Fruit fly (Drosophila melanogaster): ENCODE measurements around the gene CG6154.

Gene CG6154

dm6 chr3R:26235034-26235433 lies 27.4 kb upstream of the CG6154 start (continued):
- TF ChIP-seq tio (GFP tag; optimal IDR thresholded peaks at IDR 0.05): peak; percentile 52
- TF ChIP-seq CG10565 (GFP tag; optimal IDR thresholded peaks at IDR 0.05): no peak
- TF ChIP-seq salm (tag; optimal IDR thresholded peaks at IDR 0.05): no peak
- TF ChIP-seq E2f2 (GFP tag; IDR thresholded peaks at IDR 0.05): no peak
- no peak for TF ChIP-seq psq (GFP tag; optimal IDR thresholded peaks at IDR 0.05)
- peak; percentile 52 for TF ChIP-seq Ets65A (GFP tag)
- peak; percentile 34 for TF ChIP-seq HHEX (GFP tag; optimal IDR thresholded peaks at IDR 0.05)
- TF ChIP-seq sima (GFP tag; optimal IDR thresholded peaks at IDR 0.05): no peak
- TF ChIP-seq sim (GFP tag; IDR thresholded peaks at IDR 0.05): no peak
- peak; percentile 54 for TF ChIP-seq Blimp-1 (GFP tag; optimal IDR thresholded peaks at IDR 0.05)
- TF ChIP-seq CG17361 (GFP tag; IDR thresholded peaks at IDR 0.05): 0 out of 3 replicates have a peak, but pooled peaks have one; percentile 31
- TF ChIP-seq peb (GFP tag; IDR thresholded peaks at IDR 0.05): no peak
- TF ChIP-seq Lpt (GFP tag; optimal IDR thresholded peaks at IDR 0.05): no peak
- no peak for TF ChIP-seq CG30020 (tag; optimal IDR thresholded peaks at IDR 0.05)
- TF ChIP-seq tin (GFP tag; optimal IDR thresholded peaks at IDR 0.05): peak; percentile 19
- no peak for TF ChIP-seq CG31224 (GFP tag; IDR thresholded peaks at IDR 0.05)
- peak; percentile 17 for TF ChIP-seq CG8388 (GFP tag; optimal IDR thresholded peaks at IDR 0.05)
- peak; percentile 30; the same call in 1 of the 2 replicates for TF ChIP-seq CG14667 (GFP tag; IDR thresholded peaks at IDR 0.05)
- TF ChIP-seq kay (GFP tag; optimal IDR thresholded peaks at IDR 0.05): no peak
- TF ChIP-seq btn (GFP tag; optimal IDR thresholded peaks at IDR 0.05): no peak
- TF ChIP-seq hth (optimal IDR thresholded peaks at IDR 0.05): no peak
- TF ChIP-seq sob (GFP tag; IDR thresholded peaks at IDR 0.05): 0 out of 2 replicates have a peak, but pooled peaks have one; percentile 40
- TF ChIP-seq sc (optimal IDR thresholded peaks at IDR 0.05): no peak
- no peak for TF ChIP-seq sc (GFP tag; optimal IDR thresholded peaks at IDR 0.05)
- TF ChIP-seq ham (GFP tag; IDR thresholded peaks at IDR 0.05): no peak
- peak; percentile 48 for TF ChIP-seq Oli (tag; optimal IDR thresholded peaks at IDR 0.05)
- no peak for TF ChIP-seq sug (tag; optimal IDR thresholded peaks at IDR 0.05)
- no peak for TF ChIP-seq Asciz (GFP tag; optimal IDR thresholded peaks at IDR 0.05)
- peak; percentile 25 for TF ChIP-seq jumu (GFP tag; optimal IDR thresholded peaks at IDR 0.05)
- no peak for TF ChIP-seq CG42726 (GFP tag; IDR thresholded peaks at IDR 0.05; ENCODE audit: partially characterized antibody)
- TF ChIP-seq CG12659 (GFP tag; optimal IDR thresholded peaks at IDR 0.05): peak; percentile 29
- TF ChIP-seq lab (GFP tag; optimal IDR thresholded peaks at IDR 0.05): peak; percentile 43
- no peak for TF ChIP-seq crp (GFP tag; optimal IDR thresholded peaks at IDR 0.05)
- TF ChIP-seq phol (tag; optimal IDR thresholded peaks at IDR 0.05): peak; percentile 45
- TF ChIP-seq Neu2 (GFP tag; optimal IDR thresholded peaks at IDR 0.05; ENCODE audit: borderline replicate concordance): no peak
- TF ChIP-seq CG11456 (GFP tag; IDR thresholded peaks at IDR 0.05): no peak
- TF ChIP-seq CG11085 (GFP tag; IDR thresholded peaks at IDR 0.05): no peak
- no peak for TF ChIP-seq Stat92E (GFP tag; optimal IDR thresholded peaks at IDR 0.05)
- no peak for TF ChIP-seq CG8765 (GFP tag; IDR thresholded peaks at IDR 0.05)
- peak; percentile 7 for TF ChIP-seq Chrac-16 (GFP tag; optimal IDR thresholded peaks at IDR 0.05)
- 0 out of 2 replicates have a peak, but pooled peaks have one; percentile 39 for TF ChIP-seq sisA (GFP tag; IDR thresholded peaks at IDR 0.05)
- no peak for TF ChIP-seq D19B (GFP tag; optimal IDR thresholded peaks at IDR 0.05)
- TF ChIP-seq sens-2 (GFP tag; IDR thresholded peaks at IDR 0.05): no peak
- TF ChIP-seq prd (optimal IDR thresholded peaks at IDR 0.05): no peak
- TF ChIP-seq prd (GFP tag; IDR thresholded peaks at IDR 0.05): peak; percentile 56; the same call in 1 of the 3 replicates
- peak; percentile 57 for TF ChIP-seq dmrt99B (tag; optimal IDR thresholded peaks at IDR 0.05)
- no peak for TF ChIP-seq Scr (GFP tag; IDR thresholded peaks at IDR 0.05; ENCODE audit: partially characterized antibody)
- TF ChIP-seq CG10462 (GFP tag; optimal IDR thresholded peaks at IDR 0.05): no peak
- TF ChIP-seq GATAe (GFP tag; conservative IDR thresholded peaks at IDR 0.05): no peak
- TF ChIP-seq z (GFP tag; IDR thresholded peaks at IDR 0.05): no peak
- TF ChIP-seq Dbx (GFP tag; IDR thresholded peaks at IDR 0.05): no peak
- no peak for TF ChIP-seq Dad (GFP tag; optimal IDR thresholded peaks at IDR 0.05)

Data from whole organism, embryonic.